Worm (Caenorhabditis elegans) whole organism, L4 larva: ENCODE results near the gene pals-29.

Source experiments
- ama-1 ChIP-seq: fragments of 150-350 bp; optimal IDR thresholded peaks from 2 replicates; lab custom pipeline; 2014; ENCODE audit warnings: inconsistent platforms, mixed read lengths
- fkh-10 ChIP-seq: fragments of 150-350 bp; optimal IDR thresholded peaks from 2 replicates; lab custom pipeline; 2014; ENCODE audit warnings: missing biosample characterization, missing genetic modification reagents, missing genetic modification characterization
- jun-1 ChIP-seq: fragments of 150-350 bp; optimal IDR thresholded peaks from 2 replicates; lab custom pipeline; 2014; ENCODE audit warnings: missing biosample characterization, missing genetic modification reagents, missing genetic modification characterization
- lin-13 ChIP-seq: fragments of 150-350 bp; optimal IDR thresholded peaks from 2 replicates; lab custom pipeline; 2014; ENCODE audit warnings: missing biosample characterization, missing genetic modification reagents, missing genetic modification characterization
- madf-9 ChIP-seq: fragments of 200-800 bp; sonication (Bioruptor generic); conservative IDR thresholded peaks from 2 replicates; pipeline ENCODE4 v1.3.6; 2022; ENCODE audit warnings: missing genetic modification reagents, missing genetic modification characterization, missing compliant biosample characterization
- mes-2 ChIP-seq: sonication (generic microtip); optimal IDR thresholded peaks from 2 replicates; lab custom pipeline; 2016; ENCODE audit warnings: missing genotype, mild to moderate bottlenecking, missing genetic modification characterization, missing compliant biosample characterization; ENCODE audit not compliant: poor library complexity, severe bottlenecking
- mxl-2 ChIP-seq: fragments of 200-800 bp; sonication (Bioruptor generic); conservative IDR thresholded peaks from 2 replicates; pipeline ENCODE4 v1.3.6; 2022; ENCODE audit warnings: missing genetic modification reagents, missing genetic modification characterization, missing compliant biosample characterization
- mxl-3 ChIP-seq: fragments of 200-800 bp; sonication (Bioruptor generic); optimal IDR thresholded peaks from 2 replicates; lab custom pipeline; 2018; ENCODE audit warnings: mild to moderate bottlenecking, missing genetic modification characterization, missing compliant biosample characterization
- nhr-11 ChIP-seq: fragments of 150-350 bp; optimal IDR thresholded peaks from 2 replicates; lab custom pipeline; 2014; ENCODE audit warnings: missing biosample characterization, missing genetic modification characterization
- nhr-77 ChIP-seq: fragments of 150-350 bp; optimal IDR thresholded peaks from 2 replicates; lab custom pipeline; 2014; ENCODE audit warnings: missing biosample characterization, missing genetic modification characterization
- snpc-1.2 ChIP-seq: fragments of 200-800 bp; sonication (Bioruptor generic); IDR thresholded peaks from 2 replicates; pipeline ENCODE4 v1.3.6; 2022; ENCODE audit warnings: missing genetic modification reagents, missing genetic modification characterization, missing compliant biosample characterization
- unc-62 ChIP-seq, 3 experiments: fragments of 150-350 bp in 1 of 3; sonication (generic microtip); optimal IDR thresholded peaks in 2 of 3; peaks in 1 of 3; 1 replicate in 1 of 3; 2 replicates in 2 of 3; lab custom pipeline; 2014 to 2017; ENCODE audit warnings: missing biosample characterization in 3 of 3, missing genetic modification characterization in 3 of 3, missing genetic modification reagents in 3 of 3, missing genotype in 1 of 3
- ztf-11 ChIP-seq: fragments of 150-350 bp; optimal IDR thresholded peaks from 2 replicates; lab custom pipeline; 2014; ENCODE audit warnings: missing biosample characterization, missing genetic modification characterization

- TF ChIP-seq jun-1 (tag; lab: Kevin White, UChicago), result no peak
- no peak for TF ChIP-seq nhr-77
- TF ChIP-seq mes-2 (tag; lab: Kevin White, UChicago), result no peak
- no peak for TF ChIP-seq madf-9 (GFP tag; lab: Robert Waterston, UW)
- no peak for TF ChIP-seq unc-62 (GFP tag; optimal IDR thresholded peaks at IDR 0.05 in 1 of 2; lab: Kevin White, UChicago)
- no peak for TF ChIP-seq unc-62 (tag; optimal IDR thresholded peaks at IDR 0.05; lab: Kevin White, UChicago)
- no peak for TF ChIP-seq mxl-3 (GFP tag; lab: Kevin White, UChicago)
- TF ChIP-seq ztf-11 (tag; lab: Kevin White, UChicago), result no peak
- TF ChIP-seq ama-1, result no peak
- TF ChIP-seq lin-13 (GFP tag; lab: Kevin White, UChicago), result no peak
- TF ChIP-seq snpc-1.2 (GFP tag; lab: Robert Waterston, UW), result no peak
- TF ChIP-seq fkh-10, result no peak
- TF ChIP-seq mxl-2 (GFP tag; lab: Robert Waterston, UW), result no peak
- TF ChIP-seq nhr-11 (tag; lab: Kevin White, UChicago), result no peak
Observed at ce11 chrIV:14573068-14573467, 30.7 kb upstream of the pals-29 start.
